Worm (Caenorhabditis elegans) whole organism, L4/young adult: ENCODE measurements around the gene egg-1.

Source experiments
- W03F9.2 ChIP-seq: fragments of 150-350 bp; optimal IDR thresholded peaks from 2 replicates; lab custom pipeline; 2014; ENCODE audit warnings: missing biosample characterization, missing genetic modification characterization
- dao-5 ChIP-seq: sonication (generic microtip); optimal IDR thresholded peaks from 2 replicates; lab custom pipeline; 2016; ENCODE audit warnings: missing genotype, missing genetic modification characterization, moderate library complexity, missing compliant biosample characterization
- him-1 ChIP-seq: sonication (generic microtip); optimal IDR thresholded peaks from 2 replicates; lab custom pipeline; 2016; ENCODE audit warnings: missing genotype, missing genetic modification reagents, missing genetic modification characterization, missing compliant biosample characterization

Gene egg-1

DNA sequence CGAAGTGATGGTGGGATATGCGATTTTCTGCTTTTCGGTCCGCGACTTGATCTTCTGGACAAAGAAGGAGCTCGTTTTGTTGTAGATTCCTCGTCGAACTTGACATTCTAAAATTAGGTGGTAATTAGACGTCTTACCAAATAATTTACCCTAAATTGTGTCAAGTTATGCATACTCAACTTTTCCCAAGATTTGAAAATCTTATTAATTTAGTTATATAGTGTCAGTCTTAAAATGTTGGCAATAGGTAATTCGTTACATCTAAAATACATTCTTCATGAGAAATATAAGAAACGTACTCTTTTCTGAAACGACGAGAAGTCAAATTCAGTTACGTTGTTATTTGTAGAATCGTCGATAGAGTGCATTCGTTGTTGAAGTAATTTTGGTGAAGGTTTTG lies 20.4 kb upstream of the egg-1 start:
- no peak for TF ChIP-seq dao-5
- TF ChIP-seq W03F9.2 (tag; lab: Kevin White, UChicago) = no peak

DNA sequence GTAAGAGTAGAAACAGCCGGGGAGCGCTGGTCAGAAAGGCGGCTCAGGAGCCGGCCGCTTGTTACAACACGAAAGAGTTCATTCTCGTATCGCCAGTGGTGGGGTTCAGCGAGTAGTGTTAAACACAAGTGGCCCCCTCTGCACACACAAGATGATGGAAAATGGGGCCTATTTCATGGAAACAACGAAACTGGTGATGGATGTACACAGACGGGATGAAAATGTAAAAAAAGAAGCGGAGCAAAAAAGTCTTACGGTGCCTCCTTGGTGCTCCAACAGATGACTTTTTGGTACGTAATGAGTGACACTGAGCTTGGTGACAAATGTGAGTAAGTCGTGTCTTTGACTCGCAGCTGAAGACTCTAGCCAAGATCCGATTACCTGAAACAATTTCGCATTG lies 20.0 kb upstream of the egg-1 start:
- TF ChIP-seq dao-5 (no peak), W03F9.2 (tag; lab: Kevin White, UChicago) (no peak), him-1 (tag; lab: Kevin White, UChicago) (no peak)

- TF ChIP-seq W03F9.2 (tag; lab: Kevin White, UChicago) (no peak), him-1 (tag; lab: Kevin White, UChicago) (no peak), dao-5 (no peak)
Measured at ce11 chrIII:5709224-5709623, 18.8 kb upstream of the egg-1 start, which contains the start of gene hpo-28. hpo-28 (minus strand) TSS chrIII:5709324.

DNA sequence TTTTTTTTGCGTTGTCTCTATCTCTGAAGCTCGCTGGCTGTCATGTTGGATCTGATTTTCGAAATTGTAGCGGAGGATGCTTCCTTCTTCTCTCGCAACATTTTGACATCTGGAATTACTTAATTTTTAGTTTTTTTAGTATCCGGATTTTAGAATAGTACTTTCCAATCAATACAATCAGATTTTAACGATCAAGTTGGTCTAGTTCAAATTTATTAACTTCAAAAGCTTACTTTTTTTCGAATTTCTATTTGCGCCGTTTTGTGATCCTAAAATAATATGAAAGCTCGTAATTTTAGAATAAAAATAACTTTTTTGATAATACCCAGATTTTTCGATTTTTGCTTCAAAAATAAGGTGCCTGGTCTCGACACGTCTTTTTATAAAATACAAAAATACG lies 17.9 kb upstream of the egg-1 start, which contains the start of gene B0336.12:
B0336.12 (minus strand) TSS at position 101 of the 400 bp plus-strand sequence.
- TF ChIP-seq dao-5 (no peak), him-1 (tag; lab: Kevin White, UChicago) (no peak), W03F9.2 (tag; lab: Kevin White, UChicago) (no peak)

- no peak for TF ChIP-seq dao-5
Measured at ce11 chrIII:5710676-5711075, 17.3 kb upstream of the egg-1 start.

DNA sequence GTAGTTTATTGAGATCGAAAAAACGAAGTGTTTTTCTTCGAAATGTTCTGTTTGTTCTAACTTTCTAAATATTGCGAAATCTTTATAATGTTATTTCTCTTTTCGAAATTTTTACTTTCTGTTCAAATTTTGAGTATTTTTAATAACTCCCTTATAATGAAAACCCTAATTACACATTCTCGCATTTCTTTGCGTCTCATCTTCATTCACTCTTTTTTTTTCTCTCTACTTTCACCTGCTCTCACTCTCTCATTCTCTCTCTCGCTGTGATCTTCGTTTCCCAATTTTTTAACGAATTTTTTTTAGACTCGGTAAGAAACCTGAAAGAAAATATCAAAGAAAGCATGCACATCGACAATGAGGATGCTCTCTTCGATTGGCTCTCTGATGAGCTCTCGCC lies 16.7 kb upstream of the egg-1 start, which contains the start of gene rbm-26:
rbm-26 (plus strand) TSS at position 301 of the 400 bp plus-strand sequence.
- TF ChIP-seq him-1 (tag; lab: Kevin White, UChicago) (no peak), W03F9.2 (tag; lab: Kevin White, UChicago) (no peak), dao-5 (no peak)

- TF ChIP-seq him-1 (tag; lab: Kevin White, UChicago) (no peak), dao-5 (no peak), W03F9.2 (tag; lab: Kevin White, UChicago) (no peak)
Measured at ce11 chrIII:5711881-5712643, 15.9 kb upstream of the egg-1 start.

DNA sequence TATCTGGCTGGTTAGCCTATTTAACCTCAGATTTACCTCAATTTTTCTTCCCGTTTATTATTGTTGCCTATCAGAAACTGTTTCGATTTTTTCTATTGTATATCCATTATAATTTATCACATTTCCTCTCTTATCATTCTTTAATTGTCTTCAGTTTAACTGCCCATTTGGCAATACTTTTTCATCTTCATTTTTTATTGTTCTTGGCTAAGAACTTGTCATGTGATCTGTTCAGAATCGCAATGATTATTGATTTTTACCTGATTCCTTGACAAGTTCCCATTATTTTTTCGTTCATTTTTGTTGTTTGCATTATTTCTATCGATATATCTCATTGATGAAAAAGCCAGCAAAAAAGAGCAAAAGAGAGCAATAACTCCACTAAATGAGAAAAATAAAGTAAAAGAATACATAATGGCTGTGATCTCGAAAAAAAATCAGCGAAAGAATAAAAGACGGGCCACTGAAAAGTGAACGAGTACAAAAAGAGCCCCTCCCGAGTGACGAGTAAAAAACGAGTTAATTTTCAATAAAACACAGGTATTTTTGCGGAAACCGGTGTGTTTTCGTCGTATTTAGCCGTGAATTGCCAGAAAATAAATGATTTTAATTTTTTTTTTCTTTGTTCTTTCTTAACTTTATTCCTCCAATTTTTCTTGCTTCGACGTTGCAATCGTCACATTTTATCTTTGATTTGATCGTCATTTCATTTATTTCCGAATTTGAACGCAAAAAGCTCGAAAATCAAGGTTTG lies 13.6 kb upstream of the egg-1 start, which contains the start of gene arf-1:
arf-1 (plus strand) TSS at position 657 of the 754 bp plus-strand sequence.
- TF ChIP-seq him-1 (tag; lab: Kevin White, UChicago) (no peak), W03F9.2 (tag; lab: Kevin White, UChicago) (no peak), dao-5 (no peak)

DNA sequence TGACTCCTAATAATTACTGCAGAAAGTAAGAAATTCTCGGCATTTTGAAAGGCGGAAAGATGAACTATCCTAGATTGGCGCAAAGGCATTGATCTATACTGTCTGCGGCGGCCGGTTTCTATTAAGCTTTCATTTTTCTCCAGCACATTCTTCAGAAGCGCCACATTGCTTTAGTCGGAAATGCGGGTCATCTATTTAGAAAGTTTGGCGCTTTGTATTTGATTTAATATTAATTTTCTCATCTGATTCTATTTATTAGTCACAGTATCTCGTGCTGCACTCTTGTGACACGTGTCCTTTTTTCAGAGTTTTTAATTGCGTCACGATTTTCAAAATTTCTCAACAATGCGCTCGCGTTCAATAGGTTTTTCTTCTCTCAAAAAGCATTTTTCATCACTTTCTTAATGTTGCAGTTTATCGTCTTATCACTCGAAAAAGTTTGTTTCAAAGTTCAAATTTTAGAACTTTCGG lies 13.0 kb upstream of the egg-1 start:
- no peak for TF ChIP-seq W03F9.2 (tag; lab: Kevin White, UChicago)
- no peak for TF ChIP-seq dao-5
- no peak for TF ChIP-seq him-1 (tag; lab: Kevin White, UChicago)

DNA sequence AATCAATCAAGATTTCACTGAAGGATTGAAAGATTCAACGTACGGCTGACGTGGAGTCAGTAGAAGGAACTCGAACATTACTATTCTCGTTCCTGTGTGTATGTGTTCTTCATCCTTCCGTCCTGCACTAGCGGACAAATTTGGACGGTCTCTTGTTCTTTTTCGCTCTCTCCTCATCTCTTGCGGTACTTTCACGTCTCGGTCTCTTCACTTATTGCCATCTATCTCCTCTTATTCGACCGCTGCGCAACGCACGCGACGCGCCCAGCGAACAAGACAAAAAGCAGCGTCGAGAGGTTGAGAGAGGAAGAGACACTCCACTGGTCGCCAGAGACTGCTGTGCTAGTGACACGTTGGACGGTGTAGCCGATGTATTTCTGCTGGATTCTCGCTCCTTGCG lies 12.5 kb upstream of the egg-1 start:
- peak; percentile 25 for TF ChIP-seq him-1 (tag; lab: Kevin White, UChicago)
- TF ChIP-seq dao-5 = no peak
- peak; percentile 1 for TF ChIP-seq W03F9.2 (tag; lab: Kevin White, UChicago)

DNA sequence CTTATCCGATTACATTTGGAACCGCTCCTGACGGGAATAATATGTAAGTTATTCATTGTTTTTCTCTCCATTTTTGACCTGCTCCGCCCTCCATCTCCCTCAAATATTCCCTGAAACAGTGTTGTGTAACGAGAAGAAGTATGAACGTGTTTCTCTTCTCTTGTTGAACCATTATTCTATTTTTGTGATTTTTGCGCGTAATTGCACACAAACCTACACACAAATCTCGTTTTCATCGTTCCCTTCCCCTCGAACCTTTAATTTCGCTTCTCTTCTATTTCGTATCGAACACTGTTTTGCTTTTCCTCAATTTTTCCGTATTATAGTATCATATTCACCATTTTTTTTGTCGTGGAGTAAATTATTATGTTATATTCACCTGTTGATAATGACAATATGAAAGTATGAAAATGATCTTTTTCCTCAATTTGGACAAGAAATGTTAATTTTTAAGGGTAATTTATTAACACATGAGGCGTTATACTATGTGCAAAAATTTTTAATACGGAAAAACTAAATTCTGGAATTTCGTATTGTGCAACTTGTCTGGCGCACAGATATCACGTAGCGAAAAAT lies 10.7 kb upstream of the egg-1 start:
- no peak for TF ChIP-seq him-1 (tag; lab: Kevin White, UChicago)
- no peak for TF ChIP-seq W03F9.2 (tag; lab: Kevin White, UChicago)
- no peak for TF ChIP-seq dao-5

DNA sequence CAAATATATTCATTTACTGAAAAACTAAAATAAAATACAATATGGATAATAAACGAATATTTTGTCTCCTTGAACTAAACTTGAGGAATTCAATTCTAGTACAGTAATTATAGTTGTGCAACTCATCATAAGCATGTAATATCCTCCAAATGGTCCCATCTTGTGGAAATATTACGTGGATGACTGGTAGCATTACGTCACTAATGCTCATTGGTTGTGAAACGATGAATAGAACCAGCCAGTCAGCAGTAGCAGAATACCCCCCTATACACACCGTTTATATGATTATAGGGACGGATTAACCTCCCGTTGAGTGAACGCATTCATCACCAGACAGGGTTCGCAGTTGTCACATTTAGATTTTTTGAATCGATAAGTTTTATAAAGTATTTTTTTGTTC lies 9.6 kb upstream of the egg-1 start:
- TF ChIP-seq W03F9.2 (tag; lab: Kevin White, UChicago) = no peak
- no peak for TF ChIP-seq him-1 (tag; lab: Kevin White, UChicago)
- TF ChIP-seq dao-5 = no peak

DNA sequence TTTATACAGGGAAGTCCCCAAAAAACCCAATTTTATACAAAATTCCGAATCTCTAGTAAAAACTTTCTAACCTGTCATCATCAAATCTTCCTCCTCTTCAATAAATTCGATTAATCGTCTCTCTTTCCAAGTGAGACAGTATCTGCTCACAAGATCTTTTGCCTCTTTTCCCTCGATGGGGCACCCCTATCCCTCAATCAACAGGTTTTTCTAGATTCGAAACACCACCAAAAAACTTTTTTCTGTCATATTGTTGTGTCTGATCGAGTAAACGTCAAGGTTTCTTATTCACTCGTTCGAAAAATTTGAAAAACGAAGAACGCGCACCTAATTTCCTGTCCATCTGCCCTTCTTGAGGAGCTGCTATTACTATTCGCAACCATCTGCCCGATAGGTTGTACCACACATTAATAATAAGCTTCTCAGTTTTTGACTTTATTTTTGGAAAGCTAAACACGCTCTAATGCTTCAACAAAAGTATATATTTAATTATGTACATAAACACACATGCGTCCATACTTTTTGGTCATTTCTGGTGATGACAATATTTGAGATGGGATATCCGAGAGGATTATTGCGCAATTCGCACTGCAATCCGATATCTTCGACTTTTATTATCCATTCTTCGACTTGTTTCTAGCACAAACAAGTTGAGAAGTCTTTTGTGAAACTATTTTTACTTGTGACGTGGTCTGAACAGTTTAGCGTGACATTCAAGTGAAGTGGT lies 8.7 kb upstream of the egg-1 start:
- TF ChIP-seq him-1 (tag; lab: Kevin White, UChicago) (no peak), W03F9.2 (tag; lab: Kevin White, UChicago) (no peak), dao-5 (no peak)
